Fruit fly (Drosophila melanogaster): ENCODE measurements around the gene alpha-Man-IIa.
A peak's percentile ranks its signal among the peaks of the same experiment; 100 is the strongest.

DNA sequence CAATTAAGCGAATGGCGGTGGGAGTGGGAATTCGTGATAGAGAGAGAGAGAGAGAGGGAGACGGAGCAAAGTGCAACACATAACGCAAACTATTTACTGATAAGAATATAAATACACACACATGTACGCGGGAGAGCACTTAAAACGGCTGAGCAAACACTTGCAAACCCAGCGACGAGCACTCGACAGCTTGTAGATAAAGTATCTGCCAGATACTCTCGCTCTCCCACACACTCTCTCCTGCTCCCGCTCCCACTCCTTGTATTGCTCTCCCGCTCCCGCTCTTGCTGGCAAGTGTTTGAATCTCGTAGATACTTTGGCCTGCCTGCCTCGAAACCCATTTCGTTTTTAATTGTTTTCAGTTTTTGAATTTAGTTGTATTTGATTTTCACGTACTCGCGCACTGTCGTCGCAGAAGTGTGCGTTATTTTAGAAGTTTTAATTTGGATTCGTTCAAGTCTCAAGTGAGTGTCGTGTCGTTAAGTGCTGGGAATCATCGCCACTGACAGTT is 15.9 kb downstream of the alpha-Man-IIa start:
- TF ChIP-seq kay (GFP tag; ENCODE audit: borderline replicate concordance) (no peak), CG11617 (GFP tag; optimal IDR thresholded peaks at IDR 0.05) (peak; percentile 43), CG1620 (GFP tag; optimal IDR thresholded peaks at IDR 0.05) (no peak), CG5204 (GFP tag; optimal IDR thresholded peaks at IDR 0.05) (no peak)
